Fruit fly (Drosophila melanogaster): Measurements from ENCODE around the gene CG5612.

dm6 chr3R:27605534-27606250 lies 20.1 kb downstream of the CG5612 start:
- TF ChIP-seq Pif1B (GFP tag; optimal IDR thresholded peaks at IDR 0.05) (no peak), CG17806 (tag; optimal IDR thresholded peaks at IDR 0.05) (no peak), CG13204 (GFP tag; optimal IDR thresholded peaks at IDR 0.05) (no peak), Snoo (tag; optimal IDR thresholded peaks at IDR 0.05) (no peak), fd96Ca (GFP tag; IDR thresholded peaks at IDR 0.05) (no peak), CG12605 (GFP tag; IDR thresholded peaks at IDR 0.05) (no peak), EcR (GFP tag; optimal IDR thresholded peaks at IDR 0.05) (peak; percentile 82), CG4496 (GFP tag; IDR thresholded peaks at IDR 0.05) (no peak)
